Fruit fly (Drosophila melanogaster) whole organism, embryonic: ENCODE results near the gene SppL.

Experiments used
- Asciz ChIP-seq: fragments of 200-800 bp; sonication (Bioruptor generic); optimal IDR thresholded peaks from 2 replicates; lab custom pipeline; 2017; ENCODE audit warnings: missing biosample characterization, mild to moderate bottlenecking, missing genetic modification characterization, missing genetic modification reagents
- B-H1 ChIP-seq: fragments of 200-800 bp; sonication (Bioruptor generic); IDR thresholded peaks from 3 replicates; pipeline ENCODE4 v1.3.6; 2022; ENCODE audit warnings: missing biosample characterization, missing genetic modification characterization
- BEAF-32 ChIP-seq: fragments of 200-800 bp; sonication (Bioruptor generic); optimal IDR thresholded peaks from 3 replicates; lab custom pipeline; 2017; ENCODE audit warnings: missing biosample characterization, missing genetic modification characterization, mild to moderate bottlenecking, moderate library complexity, missing genetic modification reagents
- CG1024 ChIP-seq: fragments of 200-800 bp; sonication (Bioruptor generic); IDR thresholded peaks from 2 replicates; pipeline ENCODE4 v1.3.6; 2022; ENCODE audit warnings: missing biosample characterization, missing genetic modification characterization
- CG11560 ChIP-seq: fragments of 200-800 bp; sonication (Bioruptor generic); IDR thresholded peaks from 3 replicates; pipeline ENCODE4 v1.3.6; 2022; ENCODE audit warnings: missing biosample characterization, missing genetic modification characterization
- CG12155 ChIP-seq: fragments of 200-800 bp; sonication (Bioruptor generic); optimal IDR thresholded peaks from 3 replicates; lab custom pipeline; 2016; ENCODE audit warnings: missing biosample characterization, missing genetic modification characterization
- CG12299 ChIP-seq: fragments of 200-800 bp; sonication (Bioruptor generic); optimal IDR thresholded peaks from 2 replicates; lab custom pipeline; 2018; ENCODE audit warnings: missing biosample characterization, mild to moderate bottlenecking, missing genetic modification characterization
- CG14965 ChIP-seq: fragments of 200-800 bp; sonication (Bioruptor generic); optimal IDR thresholded peaks from 2 replicates; lab custom pipeline; 2016; ENCODE audit warnings: missing biosample characterization, missing genetic modification characterization, borderline replicate concordance
- CG15073 ChIP-seq: fragments of 200-800 bp; sonication (Bioruptor generic); optimal IDR thresholded peaks from 2 replicates; lab custom pipeline; 2016; ENCODE audit warnings: missing biosample characterization, missing genetic modification characterization
- CG16863 ChIP-seq: fragments of 200-800 bp; sonication (Bioruptor generic); optimal IDR thresholded peaks from 3 replicates; lab custom pipeline; 2016; ENCODE audit warnings: missing biosample characterization, missing genetic modification characterization
- CG17802 ChIP-seq: fragments of 200-800 bp; sonication (Bioruptor generic); optimal IDR thresholded peaks from 2 replicates; lab custom pipeline; 2018; ENCODE audit warnings: missing biosample characterization, mild to moderate bottlenecking, missing genetic modification characterization, moderate library complexity
- CG30020 ChIP-seq: fragments of 200-800 bp; optimal IDR thresholded peaks from 2 replicates; lab custom pipeline; 2019; ENCODE audit warnings: missing biosample characterization, mild to moderate bottlenecking, missing genetic modification characterization, moderate library complexity
- CG30431 ChIP-seq: fragments of 200-800 bp; sonication (Bioruptor generic); optimal IDR thresholded peaks from 2 replicates; lab custom pipeline; 2017; ENCODE audit warnings: missing biosample characterization, missing genetic modification characterization
- CG3847 ChIP-seq: fragments of 200-800 bp; sonication (Bioruptor generic); IDR thresholded peaks from 2 replicates; pipeline ENCODE4 v1.3.6; 2022; ENCODE audit warnings: missing biosample characterization, missing genetic modification characterization
- CG4360 ChIP-seq: fragments of 200-800 bp; sonication (Bioruptor generic); IDR thresholded peaks from 2 replicates; pipeline ENCODE4 v1.3.6; 2022; ENCODE audit warnings: missing biosample characterization, missing genetic modification characterization
- CG43689 ChIP-seq: fragments of 200-800 bp; sonication (Bioruptor generic); IDR thresholded peaks from 2 replicates; pipeline ENCODE4 v1.3.6; 2022; ENCODE audit warnings: missing biosample characterization, missing genetic modification characterization
- CG4707 ChIP-seq: fragments of 200-800 bp; sonication (Bioruptor generic); optimal IDR thresholded peaks from 2 replicates; lab custom pipeline; 2018; ENCODE audit warnings: missing biosample characterization, mild to moderate bottlenecking, missing genetic modification characterization, moderate library complexity
- CG6689 ChIP-seq: fragments of 200-800 bp; sonication (Bioruptor generic); IDR thresholded peaks from 2 replicates; pipeline ENCODE4 v1.3.6; 2022; ENCODE audit warnings: missing biosample characterization, missing genetic modification characterization
- CG8388 ChIP-seq: fragments of 200-800 bp; sonication (Bioruptor generic); optimal IDR thresholded peaks from 2 replicates; lab custom pipeline; 2019; ENCODE audit warnings: missing biosample characterization, mild to moderate bottlenecking, missing genetic modification characterization, moderate library complexity
- CG9817 ChIP-seq: fragments of 200-800 bp; sonication (Bioruptor generic); optimal IDR thresholded peaks from 2 replicates; lab custom pipeline; 2018; ENCODE audit warnings: missing biosample characterization, mild to moderate bottlenecking, missing genetic modification characterization, moderate library complexity
- Fer2 ChIP-seq: fragments of 200-800 bp; sonication (Bioruptor generic); optimal IDR thresholded peaks from 2 replicates; lab custom pipeline; 2018; ENCODE audit warnings: missing biosample characterization, mild to moderate bottlenecking, missing genetic modification characterization, moderate library complexity
- GATAe ChIP-seq: fragments of 200-800 bp; sonication (Bioruptor generic); conservative IDR thresholded peaks from 2 replicates; pipeline ENCODE4 v1.3.6; 2022; ENCODE audit warnings: missing biosample characterization, missing genetic modification characterization
- HmgD ChIP-seq: fragments of 200-800 bp; sonication (Bioruptor generic); optimal IDR thresholded peaks from 3 replicates; lab custom pipeline; 2016; ENCODE audit warnings: missing biosample characterization, missing genetic modification characterization
- MBD-R2 ChIP-seq: fragments of 200-800 bp; sonication (Bioruptor generic); IDR thresholded peaks from 2 replicates; pipeline ENCODE4 v1.3.6; 2022; ENCODE audit warnings: missing biosample characterization, missing genetic modification characterization
- MTF-1 ChIP-seq: fragments of 200-800 bp; sonication (Bioruptor generic); optimal IDR thresholded peaks from 2 replicates; lab custom pipeline; 2018; ENCODE audit warnings: missing biosample characterization, mild to moderate bottlenecking, missing genetic modification characterization, borderline replicate concordance
- Myb ChIP-seq: fragments of 200-800 bp; sonication (Bioruptor generic); optimal IDR thresholded peaks from 2 replicates; lab custom pipeline; 2016; ENCODE audit warnings: missing biosample characterization, missing genetic modification characterization
- Opbp ChIP-seq: fragments of 200-800 bp; sonication (Bioruptor generic); IDR thresholded peaks from 3 replicates; pipeline ENCODE4 v1.3.6; 2022; ENCODE audit warnings: missing biosample characterization, missing genetic modification characterization; ENCODE audit not compliant: partially characterized antibody
- Ssrp ChIP-seq: fragments of 200-800 bp; sonication (Bioruptor generic); optimal IDR thresholded peaks from 2 replicates; lab custom pipeline; 2018; ENCODE audit warnings: missing biosample characterization, mild to moderate bottlenecking, missing genetic modification characterization, moderate library complexity
- Xbp1 ChIP-seq: fragments of 200-800 bp; sonication (Bioruptor generic); optimal IDR thresholded peaks from 3 replicates; lab custom pipeline; 2016; ENCODE audit warnings: missing biosample characterization, mild to moderate bottlenecking, missing genetic modification characterization
- bab2 ChIP-seq: fragments of 200-800 bp; sonication (Bioruptor generic); optimal IDR thresholded peaks from 2 replicates; lab custom pipeline; 2016; ENCODE audit warnings: missing biosample characterization, missing genetic modification characterization
- caup ChIP-seq: fragments of 200-800 bp; sonication (Bioruptor generic); optimal IDR thresholded peaks from 3 replicates; lab custom pipeline; 2017; ENCODE audit warnings: missing biosample characterization, mild to moderate bottlenecking, missing genetic modification characterization, moderate library complexity; ENCODE audit not compliant: severe bottlenecking
- dpn ChIP-seq, 2 experiments: fragments of 200-800 bp; sonication (Bioruptor generic); optimal IDR thresholded peaks; 3 replicates each; lab custom pipeline; 2016; ENCODE audit warnings: missing biosample characterization in 2 of 2, missing genetic modification characterization in 2 of 2
- emc ChIP-seq: fragments of 200-800 bp; sonication (Bioruptor generic); optimal IDR thresholded peaks from 2 replicates; lab custom pipeline; 2016; ENCODE audit warnings: missing biosample characterization, missing genetic modification characterization
- en ChIP-seq: fragments of 200-800 bp; sonication (Bioruptor generic); optimal IDR thresholded peaks from 2 replicates; lab custom pipeline; 2016; ENCODE audit warnings: missing biosample characterization, missing genetic modification characterization
- fd64A ChIP-seq: fragments of 200-800 bp; sonication (Bioruptor generic); optimal IDR thresholded peaks from 3 replicates; lab custom pipeline; 2018; ENCODE audit warnings: missing biosample characterization, mild to moderate bottlenecking, missing genetic modification characterization
- gsb ChIP-seq: fragments of 200-800 bp; sonication (Bioruptor generic); IDR thresholded peaks from 2 replicates; pipeline ENCODE4 v1.3.6; 2022; ENCODE audit warnings: missing biosample characterization, missing genetic modification characterization
- hbn ChIP-seq: fragments of 200-800 bp; sonication (Bioruptor generic); IDR thresholded peaks from 2 replicates; pipeline ENCODE4 v1.3.6; 2022; ENCODE audit warnings: missing biosample characterization, missing genetic modification characterization; ENCODE audit not compliant: partially characterized antibody
- jing ChIP-seq: fragments of 200-800 bp; sonication (Bioruptor generic); optimal IDR thresholded peaks from 2 replicates; lab custom pipeline; 2018; ENCODE audit warnings: missing biosample characterization, mild to moderate bottlenecking, missing genetic modification characterization
- lab ChIP-seq: fragments of 200-800 bp; sonication (Bioruptor generic); optimal IDR thresholded peaks from 3 replicates; lab custom pipeline; 2017; ENCODE audit warnings: missing biosample characterization, missing genetic modification characterization, mild to moderate bottlenecking, moderate library complexity, missing genetic modification reagents
- maf-S ChIP-seq: fragments of 200-800 bp; sonication (Bioruptor generic); optimal IDR thresholded peaks from 2 replicates; lab custom pipeline; 2016; ENCODE audit warnings: missing biosample characterization, missing genetic modification characterization
- mam ChIP-seq: fragments of 200-800 bp; sonication (Bioruptor generic); optimal IDR thresholded peaks from 3 replicates; lab custom pipeline; 2016; ENCODE audit warnings: missing biosample characterization, missing genetic modification characterization
- org-1 ChIP-seq: fragments of 200-800 bp; sonication (Bioruptor generic); optimal IDR thresholded peaks from 2 replicates; lab custom pipeline; 2017; ENCODE audit warnings: missing biosample characterization, missing genetic modification characterization
- pb ChIP-seq: fragments of 200-800 bp; sonication (Bioruptor generic); optimal IDR thresholded peaks from 3 replicates; lab custom pipeline; 2016; ENCODE audit warnings: missing biosample characterization, missing genetic modification characterization
- pzg ChIP-seq: fragments of 200-800 bp; sonication (Bioruptor generic); optimal IDR thresholded peaks from 3 replicates; lab custom pipeline; 2018; ENCODE audit warnings: missing biosample characterization, mild to moderate bottlenecking, missing genetic modification characterization, moderate library complexity
- ranshi ChIP-seq: fragments of 200-800 bp; sonication (Bioruptor generic); IDR thresholded peaks from 2 replicates; pipeline ENCODE4 v1.3.6; 2022; ENCODE audit warnings: missing biosample characterization, missing genetic modification characterization
- schlank ChIP-seq: fragments of 200-800 bp; sonication (Bioruptor generic); optimal IDR thresholded peaks from 2 replicates; lab custom pipeline; 2018; ENCODE audit warnings: missing biosample characterization, mild to moderate bottlenecking, missing genetic modification characterization
- sisA ChIP-seq: fragments of 200-800 bp; sonication (Bioruptor generic); IDR thresholded peaks from 2 replicates; pipeline ENCODE4 v1.3.6; 2022; ENCODE audit warnings: missing biosample characterization, missing genetic modification characterization
- unpg ChIP-seq: fragments of 200-800 bp; sonication (Bioruptor generic); optimal IDR thresholded peaks from 3 replicates; lab custom pipeline; 2018; ENCODE audit warnings: missing biosample characterization, mild to moderate bottlenecking, missing genetic modification characterization, moderate library complexity
- wor ChIP-seq: fragments of 200-800 bp; sonication (Bioruptor generic); IDR thresholded peaks from 2 replicates; pipeline ENCODE4 v1.3.6; 2022; ENCODE audit warnings: missing biosample characterization, missing genetic modification characterization
- zen2 ChIP-seq: fragments of 200-800 bp; sonication (Bioruptor generic); IDR thresholded peaks from 3 replicates; pipeline ENCODE4 v1.3.6; 2022; ENCODE audit warnings: missing biosample characterization, missing genetic modification characterization; ENCODE audit not compliant: partially characterized antibody
- zf30C ChIP-seq: fragments of 200-800 bp; sonication (Bioruptor generic); optimal IDR thresholded peaks from 3 replicates; lab custom pipeline; 2018; ENCODE audit warnings: missing biosample characterization, mild to moderate bottlenecking, missing genetic modification characterization
- zfh1 ChIP-seq: fragments of 200-800 bp; sonication (Bioruptor generic); IDR thresholded peaks from 3 replicates; pipeline ENCODE4 v1.3.6; 2022; ENCODE audit warnings: missing biosample characterization, missing genetic modification characterization

The SppL gene

dm6 chr3R:25893272-25893671 is 11.5 kb downstream of the SppL start, which contains the start of gene CG5913 (continued):
- TF ChIP-seq caup (GFP tag; lab: Kevin White, UChicago): no peak
- TF ChIP-seq CG16863: no peak
- no peak for TF ChIP-seq CG6689 (GFP tag; lab: Robert Waterston, UW)
- TF ChIP-seq MBD-R2 (GFP tag; lab: Robert Waterston, UW): peak; percentile 95
- TF ChIP-seq gsb (GFP tag; lab: Robert Waterston, UW): no peak
- no peak for TF ChIP-seq fd64A (GFP tag; lab: Kevin White, UChicago)
- TF ChIP-seq Ssrp (tag; lab: Kevin White, UChicago): no peak
- no peak for TF ChIP-seq CG30020 (tag; lab: Kevin White, UChicago)
- no peak for TF ChIP-seq Asciz (GFP tag; lab: Kevin White, UChicago)
- no peak for TF ChIP-seq HmgD (GFP tag; lab: Kevin White, UChicago)
- no peak for TF ChIP-seq CG8388 (GFP tag; lab: Kevin White, UChicago)
- TF ChIP-seq CG1024 (GFP tag; lab: Robert Waterston, UW): no peak
- no peak for TF ChIP-seq pb (GFP tag; lab: Kevin White, UChicago)
- TF ChIP-seq CG14965 (GFP tag; lab: Kevin White, UChicago): no peak
- peak; percentile 77 for TF ChIP-seq Myb
- TF ChIP-seq zf30C: no peak
- no peak for TF ChIP-seq CG17802 (tag; lab: Kevin White, UChicago)
- TF ChIP-seq MTF-1 (GFP tag; lab: Kevin White, UChicago): no peak
- no peak for TF ChIP-seq GATAe
- TF ChIP-seq zfh1: no peak
- no peak for TF ChIP-seq schlank
- no peak for TF ChIP-seq CG30431 (GFP tag; lab: Kevin White, UChicago)
- TF ChIP-seq mam: no peak
- TF ChIP-seq CG9817 (tag; lab: Kevin White, UChicago): no peak
- no peak for TF ChIP-seq jing (GFP tag; lab: Kevin White, UChicago)
- TF ChIP-seq Opbp (GFP tag; lab: Robert Waterston, UW): 0 out of 3 replicates have a peak, but pooled peaks have one; percentile 19
- TF ChIP-seq B-H1 (GFP tag; lab: Robert Waterston, UW): no peak
- TF ChIP-seq CG12299 (tag; lab: Kevin White, UChicago): no peak
- TF ChIP-seq dpn (GFP tag; optimal IDR thresholded peaks at IDR 0.05; lab: Kevin White, UChicago): no peak
- no peak for TF ChIP-seq lab (GFP tag; lab: Kevin White, UChicago)
- no peak for TF ChIP-seq CG15073 (GFP tag; lab: Kevin White, UChicago)
- no peak for TF ChIP-seq bab2 (GFP tag; lab: Kevin White, UChicago)
- peak; percentile 84 for TF ChIP-seq pzg (GFP tag; lab: Kevin White, UChicago)
- peak; percentile 53 for TF ChIP-seq CG3847 (GFP tag; lab: Robert Waterston, UW)
- TF ChIP-seq CG4707 (GFP tag; lab: Kevin White, UChicago): no peak
- TF ChIP-seq BEAF-32: peak; percentile 24
- TF ChIP-seq ranshi (GFP tag; lab: Robert Waterston, UW): no peak
- TF ChIP-seq org-1 (GFP tag; lab: Kevin White, UChicago): no peak
- no peak for TF ChIP-seq hbn
- TF ChIP-seq en (GFP tag; lab: Kevin White, UChicago): no peak
- no peak for TF ChIP-seq maf-S (GFP tag; lab: Kevin White, UChicago)
- no peak for TF ChIP-seq CG12155 (GFP tag; lab: Kevin White, UChicago)
- no peak for TF ChIP-seq CG43689 (GFP tag; lab: Robert Waterston, UW)
- TF ChIP-seq zen2 (GFP tag; lab: Robert Waterston, UW): no peak
- TF ChIP-seq CG4360 (GFP tag; lab: Robert Waterston, UW): no peak
- no peak for TF ChIP-seq Fer2
- no peak for TF ChIP-seq wor (GFP tag; lab: Robert Waterston, UW)
- no peak for TF ChIP-seq Xbp1 (GFP tag; lab: Kevin White, UChicago)
- no peak for TF ChIP-seq CG11560 (tag; lab: Robert Waterston, UW)
- no peak for TF ChIP-seq unpg (GFP tag; lab: Kevin White, UChicago)
- no peak for TF ChIP-seq sisA (GFP tag; lab: Robert Waterston, UW)
- TF ChIP-seq emc (GFP tag; lab: Kevin White, UChicago): no peak
